Fruit fly (Drosophila melanogaster): ENCODE data around the gene CG33170.

The CG33170 gene

DNA sequence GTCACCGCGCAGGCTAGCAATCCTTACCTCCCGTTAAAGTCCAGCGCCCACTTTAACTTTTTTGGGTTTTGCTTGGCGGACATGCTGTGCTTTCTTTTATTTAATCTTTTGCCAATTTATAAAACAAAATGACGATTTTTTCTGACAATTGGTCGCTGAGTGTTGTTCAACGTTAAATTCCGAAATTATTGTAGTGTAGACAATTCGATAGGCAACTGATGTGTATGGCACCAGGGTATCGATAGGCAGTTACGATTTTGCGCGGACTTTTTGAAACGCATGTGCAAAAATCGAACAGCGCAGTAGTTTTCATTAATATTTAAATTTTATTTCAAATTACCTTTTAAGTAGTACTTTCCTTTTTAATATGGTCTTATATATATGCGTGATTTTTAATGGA lies 3.7 kb downstream of the CG33170 start, which contains the start of gene EMC4 (continued):
- TF ChIP-seq schlank (tag; optimal IDR thresholded peaks at IDR 0.05) (no peak), ranshi (GFP tag; IDR thresholded peaks at IDR 0.05) (peak; percentile 23; the same call in 1 of the 2 replicates), CG3163 (GFP tag; optimal IDR thresholded peaks at IDR 0.05) (peak; percentile 39), CG10267 (tag; optimal IDR thresholded peaks at IDR 0.05) (peak; percentile 97), grau (tag; optimal IDR thresholded peaks at IDR 0.05) (peak; percentile 43), lbe (GFP tag; optimal IDR thresholded peaks at IDR 0.05) (peak; percentile 80), wek (GFP tag; optimal IDR thresholded peaks at IDR 0.05) (no peak), usp (GFP tag; optimal IDR thresholded peaks at IDR 0.05) (no peak), Atf-2 (GFP tag; optimal IDR thresholded peaks at IDR 0.05) (no peak), BtbVII (GFP tag; optimal IDR thresholded peaks at IDR 0.05) (no peak), Antp (GFP tag; optimal IDR thresholded peaks at IDR 0.05) (peak; percentile 40), mam (GFP tag; optimal IDR thresholded peaks at IDR 0.05) (peak; percentile 70), tup (GFP tag; optimal IDR thresholded peaks at IDR 0.05) (no peak), Hr39 (optimal IDR thresholded peaks at IDR 0.05) (no peak), CG17359 (tag; optimal IDR thresholded peaks at IDR 0.05) (peak; percentile 35), B-H2 (GFP tag; optimal IDR thresholded peaks at IDR 0.05) (peak; percentile 85), tx (GFP tag; optimal IDR thresholded peaks at IDR 0.05) (peak; percentile 46), pho (GFP tag; optimal IDR thresholded peaks at IDR 0.05) (peak; percentile 54), CG17829 (tag; optimal IDR thresholded peaks at IDR 0.05) (peak; percentile 64), Hand (GFP tag; optimal IDR thresholded peaks at IDR 0.05) (no peak), Fer2 (tag; optimal IDR thresholded peaks at IDR 0.05) (no peak), Side (GFP tag; optimal IDR thresholded peaks at IDR 0.05) (peak; percentile 45), CG7786 (GFP tag; optimal IDR thresholded peaks at IDR 0.05) (peak; percentile 58), row (GFP tag; IDR thresholded peaks at IDR 0.05) (peak; percentile 30; the same call in 1 of the 3 replicates), phol (tag; optimal IDR thresholded peaks at IDR 0.05) (peak; percentile 87), CG34376 (GFP tag; optimal IDR thresholded peaks at IDR 0.05) (peak; percentile 53), pzg (GFP tag; optimal IDR thresholded peaks at IDR 0.05) (peak; percentile 83), CG11695 (GFP tag; IDR thresholded peaks at IDR 0.05) (no peak), CG6854 (GFP tag; optimal IDR thresholded peaks at IDR 0.05) (peak; percentile 4), H15 (GFP tag; IDR thresholded peaks at IDR 0.05) (no peak), Vsx1 (GFP tag; optimal IDR thresholded peaks at IDR 0.05) (no peak), CG30431 (GFP tag; optimal IDR thresholded peaks at IDR 0.05) (no peak), CG12769 (tag; optimal IDR thresholded peaks at IDR 0.05) (peak; percentile 30), unc-4 (GFP tag; IDR thresholded peaks at IDR 0.05; ENCODE audit: partially characterized antibody) (peak; percentile 72), CG1602 (GFP tag; optimal IDR thresholded peaks at IDR 0.05) (no peak), Bgb (GFP tag; IDR thresholded peaks at IDR 0.05; ENCODE audit: partially characterized antibody) (peak; percentile 80), CG8944 (GFP tag; optimal IDR thresholded peaks at IDR 0.05) (no peak), CG9932 (GFP tag; IDR thresholded peaks at IDR 0.05) (peak; percentile 73), CG33557 (GFP tag; optimal IDR thresholded peaks at IDR 0.05) (no peak), CG6175 (GFP tag; IDR thresholded peaks at IDR 0.05) (peak; percentile 21; the same call in 1 of the 3 replicates), onecut (GFP tag; IDR thresholded peaks at IDR 0.05) (peak; percentile 35), lola (GFP tag; optimal IDR thresholded peaks at IDR 0.05) (no peak), zfh2 (GFP tag; optimal IDR thresholded peaks at IDR 0.05) (peak; percentile 62), CG1603 (tag; optimal IDR thresholded peaks at IDR 0.05) (peak; percentile 57), CG13296 (GFP tag; optimal IDR thresholded peaks at IDR 0.05) (peak; percentile 28), mld (GFP tag; IDR thresholded peaks at IDR 0.05; ENCODE audit: partially characterized antibody) (no peak), ems (GFP tag; optimal IDR thresholded peaks at IDR 0.05) (peak; percentile 44), CG31388 (GFP tag; optimal IDR thresholded peaks at IDR 0.05) (no peak), CG18599 (GFP tag; optimal IDR thresholded peaks at IDR 0.05) (peak; percentile 38), CG12236 (GFP tag; optimal IDR thresholded peaks at IDR 0.05) (no peak), C15 (GFP tag; IDR thresholded peaks at IDR 0.05) (no peak)

All from whole organism, embryonic.